Fruit fly (Drosophila melanogaster): ENCODE results near the gene HBS1.

DNA sequence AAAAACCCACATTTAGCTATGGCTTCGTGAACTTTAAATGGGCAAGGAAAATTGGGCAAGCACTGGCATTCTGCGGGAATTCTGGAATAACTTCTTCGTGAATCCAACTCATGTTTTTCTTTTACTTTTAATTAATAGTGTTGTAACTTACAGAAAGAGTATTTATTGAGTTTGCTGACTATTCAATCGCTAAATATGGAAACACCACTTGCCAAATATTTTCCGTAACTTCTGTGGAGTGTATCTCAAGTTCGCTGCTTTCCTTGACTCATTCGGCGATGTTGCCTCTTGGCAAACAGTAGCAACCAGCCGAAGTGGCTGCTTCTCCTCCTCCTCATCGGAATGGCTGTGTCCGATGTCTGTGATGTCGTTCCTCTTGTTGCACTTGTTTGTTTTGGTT lies 40.2 kb upstream of the HBS1 start:
- no peak for TF ChIP-seq dsx (GFP tag; optimal IDR thresholded peaks at IDR 0.05; ENCODE audit: poor library complexity, severe bottlenecking)
- TF ChIP-seq CG31627 (GFP tag; optimal IDR thresholded peaks at IDR 0.05), result peak; percentile 16
- no peak for TF ChIP-seq CG16779 (tag; optimal IDR thresholded peaks at IDR 0.05)
- TF ChIP-seq CG6792 (GFP tag; optimal IDR thresholded peaks at IDR 0.05), result peak; percentile 24
- TF ChIP-seq topi (GFP tag; optimal IDR thresholded peaks at IDR 0.05), result no peak
- TF ChIP-seq vri (GFP tag; optimal IDR thresholded peaks at IDR 0.05), result no peak
- TF ChIP-seq CG11762 (GFP tag; optimal IDR thresholded peaks at IDR 0.05; ENCODE audit: insufficient read depth), result no peak
- TF ChIP-seq Sox102F (GFP tag; optimal IDR thresholded peaks at IDR 0.05), result peak; percentile 11
- peak; percentile 22 for TF ChIP-seq Met (GFP tag; optimal IDR thresholded peaks at IDR 0.05)
- TF ChIP-seq Hr4 (GFP tag; optimal IDR thresholded peaks at IDR 0.05), result peak; percentile 75
- peak; percentile 62 for TF ChIP-seq CG6276 (GFP tag; optimal IDR thresholded peaks at IDR 0.05)
- TF ChIP-seq CG4318 (GFP tag; optimal IDR thresholded peaks at IDR 0.05), result peak; percentile 71
- peak; percentile 41 for TF ChIP-seq CG11902 (GFP tag; optimal IDR thresholded peaks at IDR 0.05)

Measured in whole organism, prepupa.